Fruit fly (Drosophila melanogaster): ENCODE results near the gene Akap200.
A peak's percentile ranks its signal among the peaks of the same experiment; 100 is the strongest.

Gene Akap200

dm6 chr2L:8399863-8400598 lies 15.5 kb upstream of the Akap200 start, which contains the start of gene CG31898 (continued):
- no peak for TF ChIP-seq Lim3 (GFP tag; IDR thresholded peaks at IDR 0.05)
- no peak for TF ChIP-seq Neu2 (GFP tag; optimal IDR thresholded peaks at IDR 0.05; ENCODE audit: borderline replicate concordance)
- TF ChIP-seq h (optimal IDR thresholded peaks at IDR 0.05), result no peak
- peak; percentile 43 for TF ChIP-seq pzg (GFP tag; optimal IDR thresholded peaks at IDR 0.05)
- no peak for TF ChIP-seq unpg (GFP tag; optimal IDR thresholded peaks at IDR 0.05)
- no peak for TF ChIP-seq Bdp1 (GFP tag; optimal IDR thresholded peaks at IDR 0.05)
- no peak for TF ChIP-seq CG6854 (GFP tag; optimal IDR thresholded peaks at IDR 0.05)
- TF ChIP-seq C15 (GFP tag; IDR thresholded peaks at IDR 0.05), result no peak
- no peak for TF ChIP-seq cg (GFP tag; optimal IDR thresholded peaks at IDR 0.05)
- TF ChIP-seq sim (GFP tag; IDR thresholded peaks at IDR 0.05), result no peak
- TF ChIP-seq CG32772 (GFP tag; IDR thresholded peaks at IDR 0.05), result no peak
- TF ChIP-seq Fer3 (tag; optimal IDR thresholded peaks at IDR 0.05), result no peak
- peak; percentile 34 for TF ChIP-seq exex (tag; optimal IDR thresholded peaks at IDR 0.05)
- TF ChIP-seq CG4854 (GFP tag; optimal IDR thresholded peaks at IDR 0.05), result no peak
- TF ChIP-seq CG13287 (GFP tag; IDR thresholded peaks at IDR 0.05; ENCODE audit: partially characterized antibody), result peak; percentile 31; the same call in 1 of the 2 replicates
- no peak for TF ChIP-seq btn (GFP tag; optimal IDR thresholded peaks at IDR 0.05)
- TF ChIP-seq CG18599 (GFP tag; optimal IDR thresholded peaks at IDR 0.05), result no peak
- no peak for TF ChIP-seq Atf6 (GFP tag; IDR thresholded peaks at IDR 0.05)
- TF ChIP-seq dimm (GFP tag; IDR thresholded peaks at IDR 0.05), result no peak
- TF ChIP-seq al (GFP tag; IDR thresholded peaks at IDR 0.05), result no peak
- no peak for TF ChIP-seq CG7963 (GFP tag; IDR thresholded peaks at IDR 0.05; ENCODE audit: partially characterized antibody)
- no peak for TF ChIP-seq Bteb2 (GFP tag; optimal IDR thresholded peaks at IDR 0.05)
- no peak for TF ChIP-seq abd-A (tag; optimal IDR thresholded peaks at IDR 0.05)
- TF ChIP-seq CG18476 (GFP tag; optimal IDR thresholded peaks at IDR 0.05), result no peak
- TF ChIP-seq Med (GFP tag), result no peak
- no peak for TF ChIP-seq CG7556 (GFP tag; optimal IDR thresholded peaks at IDR 0.05)
- no peak for TF ChIP-seq CG12219 (GFP tag; optimal IDR thresholded peaks at IDR 0.05)
- TF ChIP-seq dm (GFP tag; optimal IDR thresholded peaks at IDR 0.05), result no peak
- no peak for TF ChIP-seq CG6683 (GFP tag; optimal IDR thresholded peaks at IDR 0.05)
- TF ChIP-seq Asciz (GFP tag; optimal IDR thresholded peaks at IDR 0.05), result no peak
- no peak for TF ChIP-seq her (GFP tag; optimal IDR thresholded peaks at IDR 0.05)
- TF ChIP-seq CG2875 (GFP tag; optimal IDR thresholded peaks at IDR 0.05), result no peak
- no peak for TF ChIP-seq Myb (GFP tag; optimal IDR thresholded peaks at IDR 0.05)
- TF ChIP-seq cad (GFP tag; optimal IDR thresholded peaks at IDR 0.05), result no peak

- TF ChIP-seq Elba2 (GFP tag; optimal IDR thresholded peaks at IDR 0.05) (no peak), CG5180 (GFP tag; optimal IDR thresholded peaks at IDR 0.05) (peak; percentile 96), Sox100B (GFP tag; optimal IDR thresholded peaks at IDR 0.05) (peak; percentile 22), CG17385 (GFP tag; optimal IDR thresholded peaks at IDR 0.05) (peak; percentile 91)
Observed at dm6 chr2L:8402928-8403285, 12.6 kb upstream of the Akap200 start, which contains the start of gene fy. Gene fy, minus strand, starts transcription at chr2L:8403280.

All from whole organism, embryonic.